Worm (Caenorhabditis elegans) whole organism, L4 larva: ENCODE data around the gene npp-15.
A peak's percentile ranks its signal among the peaks of the same experiment; 100 is the strongest.

Experiments used
- D1046.2 ChIP-seq: fragments of 200-800 bp; sonication (Bioruptor generic); IDR thresholded peaks from 2 replicates; pipeline ENCODE4 v1.3.6; 2022; ENCODE audit warnings: missing genetic modification characterization, missing compliant biosample characterization
- F44E2.7 ChIP-seq: fragments of 200-800 bp; sonication (Bioruptor generic); IDR thresholded peaks from 2 replicates; pipeline ENCODE4 v2.1.2; 2022; ENCODE audit warnings: missing genetic modification characterization, missing compliant biosample characterization
- T26A8.4 ChIP-seq: fragments of 200-800 bp; sonication (Bioruptor generic); IDR thresholded peaks from 2 replicates; pipeline ENCODE4 v1.3.6; 2022; ENCODE audit warnings: missing genetic modification characterization, missing compliant biosample characterization
- Y48G9A.11 ChIP-seq: fragments of 200-800 bp; sonication (Bioruptor generic); IDR thresholded peaks from 2 replicates; pipeline ENCODE4 v1.3.6; 2022; ENCODE audit warnings: missing genetic modification reagents, missing genetic modification characterization, missing compliant biosample characterization
- Y5F2A.4 ChIP-seq: fragments of 200-800 bp; sonication (Bioruptor generic); optimal IDR thresholded peaks from 2 replicates; lab custom pipeline; 2018; ENCODE audit warnings: mild to moderate bottlenecking, missing genetic modification characterization, missing compliant biosample characterization
- ZK337.2 ChIP-seq: fragments of 200-800 bp; sonication (Bioruptor generic); IDR thresholded peaks from 2 replicates; pipeline ENCODE4 v1.3.6; 2022; ENCODE audit warnings: missing genetic modification reagents, missing genetic modification characterization, missing compliant biosample characterization
- ZK546.5 ChIP-seq, 2 experiments: sonication (generic microtip); optimal IDR thresholded peaks; 2 replicates each; lab custom pipeline; 2017; ENCODE audit warnings: missing biosample characterization in 2 of 2, missing genetic modification characterization in 2 of 2
- aha-1 ChIP-seq: fragments of 150-350 bp; peaks from one replicate; lab custom pipeline; 2014; ENCODE audit warnings: missing biosample characterization, missing genetic modification characterization
- aly-2 ChIP-seq: sonication (generic microtip); optimal IDR thresholded peaks from 2 replicates; lab custom pipeline; 2018; ENCODE audit warnings: missing biosample characterization, missing genetic modification characterization
- arid-1 ChIP-seq: fragments of 200-800 bp; sonication (Bioruptor generic); conservative IDR thresholded peaks from 2 replicates; pipeline ENCODE4 v1.3.6; 2022; ENCODE audit warnings: missing genetic modification reagents, missing genetic modification characterization, missing compliant biosample characterization
- attf-4 ChIP-seq: sonication (generic microtip); optimal IDR thresholded peaks from 3 replicates; lab custom pipeline; 2017; ENCODE audit warnings: missing biosample characterization, missing genetic modification characterization
- ceh-20 ChIP-seq: fragments of 200-800 bp; sonication (Bioruptor generic); IDR thresholded peaks from 2 replicates; pipeline ENCODE4 v1.3.6; 2022; ENCODE audit warnings: missing genetic modification reagents, missing genetic modification characterization, missing compliant biosample characterization
- ceh-28 ChIP-seq: fragments of 150-350 bp; optimal IDR thresholded peaks from 2 replicates; lab custom pipeline; 2014; ENCODE audit warnings: missing biosample characterization, missing genetic modification reagents, missing genetic modification characterization
- ceh-32 ChIP-seq: sonication (generic microtip); optimal IDR thresholded peaks from 2 replicates; lab custom pipeline; 2016; ENCODE audit warnings: mild to moderate bottlenecking, missing genetic modification characterization, missing compliant biosample characterization; ENCODE audit not compliant: poor library complexity
- ceh-44 ChIP-seq: fragments of 200-800 bp; sonication (Bioruptor generic); IDR thresholded peaks from 2 replicates; pipeline ENCODE4 v1.3.6; 2022; ENCODE audit warnings: missing genetic modification reagents, missing genetic modification characterization, missing compliant biosample characterization
- ceh-82 ChIP-seq: sonication (generic microtip); optimal IDR thresholded peaks from 2 replicates; lab custom pipeline; 2017; ENCODE audit warnings: missing biosample characterization, missing genetic modification characterization
- ces-1 ChIP-seq: fragments of 150-350 bp; sonication (generic microtip); optimal IDR thresholded peaks from 4 replicates; lab custom pipeline; 2014; ENCODE audit warnings: missing biosample characterization, missing genetic modification reagents, missing genetic modification characterization
- dmd-8 ChIP-seq: fragments of 200-800 bp; sonication (Bioruptor generic); IDR thresholded peaks from 2 replicates; pipeline ENCODE4 v1.3.6; 2022; ENCODE audit warnings: missing genetic modification characterization, missing compliant biosample characterization
- dpl-1 ChIP-seq: fragments of 150-350 bp; optimal IDR thresholded peaks from 2 replicates; lab custom pipeline; 2014; ENCODE audit warnings: missing biosample characterization, missing genetic modification reagents, missing genetic modification characterization
- duxl-1 ChIP-seq: sonication (generic microtip); optimal IDR thresholded peaks from 2 replicates; lab custom pipeline; 2016; ENCODE audit warnings: mild to moderate bottlenecking, missing genetic modification characterization, moderate library complexity, missing compliant biosample characterization; ENCODE audit not compliant: poor library complexity
- egl-27 ChIP-seq: sonication (generic microtip); optimal IDR thresholded peaks from 3 replicates; lab custom pipeline; 2017; ENCODE audit warnings: missing biosample characterization, missing genetic modification reagents, missing genetic modification characterization
- fkh-10 ChIP-seq: fragments of 150-350 bp; optimal IDR thresholded peaks from 2 replicates; lab custom pipeline; 2014; ENCODE audit warnings: missing biosample characterization, missing genetic modification reagents, missing genetic modification characterization
- fos-1 ChIP-seq: fragments of 150-350 bp; optimal IDR thresholded peaks from 2 replicates; lab custom pipeline; 2014; ENCODE audit warnings: missing biosample characterization, missing genetic modification characterization
- gei-8 ChIP-seq: fragments of 200-800 bp; sonication (Bioruptor generic); optimal IDR thresholded peaks from 2 replicates; lab custom pipeline; 2018; ENCODE audit warnings: mild to moderate bottlenecking, missing genetic modification characterization, missing compliant biosample characterization
- hif-1 ChIP-seq, 2 experiments: sonication (generic microtip); optimal IDR thresholded peaks; 2 replicates each; lab custom pipeline; 2016 to 2017; ENCODE audit warnings: missing compliant biosample characterization in 2 of 2, missing genetic modification characterization in 2 of 2, missing genetic modification reagents in 2 of 2, missing genotype in 2 of 2, mild to moderate bottlenecking in 1 of 2
- hlh-11 ChIP-seq: fragments of 200-800 bp; sonication (Bioruptor generic); optimal IDR thresholded peaks from 2 replicates; lab custom pipeline; 2018; ENCODE audit warnings: mild to moderate bottlenecking, missing genetic modification characterization, missing compliant biosample characterization
- jun-1 ChIP-seq: fragments of 150-350 bp; optimal IDR thresholded peaks from 2 replicates; lab custom pipeline; 2014; ENCODE audit warnings: missing biosample characterization, missing genetic modification reagents, missing genetic modification characterization
- lim-7 ChIP-seq: fragments of 200-800 bp; sonication (Bioruptor generic); IDR thresholded peaks from 2 replicates; pipeline ENCODE4 v1.3.6; 2022; ENCODE audit warnings: missing genetic modification characterization, missing compliant biosample characterization
- lin-13 ChIP-seq: fragments of 150-350 bp; optimal IDR thresholded peaks from 2 replicates; lab custom pipeline; 2014; ENCODE audit warnings: missing biosample characterization, missing genetic modification reagents, missing genetic modification characterization
- mdt-29 ChIP-seq: fragments of 200-800 bp; sonication (Bioruptor generic); IDR thresholded peaks from 2 replicates; pipeline ENCODE4 v1.3.6; 2022; ENCODE audit warnings: missing genetic modification reagents, missing genetic modification characterization, missing compliant biosample characterization
- mep-1 ChIP-seq: fragments of 150-350 bp; sonication (generic microtip); optimal IDR thresholded peaks from 3 replicates; lab custom pipeline; 2014; ENCODE audit warnings: missing biosample characterization, missing genetic modification characterization
- mxl-2 ChIP-seq: fragments of 200-800 bp; sonication (Bioruptor generic); conservative IDR thresholded peaks from 2 replicates; pipeline ENCODE4 v1.3.6; 2022; ENCODE audit warnings: missing genetic modification reagents, missing genetic modification characterization, missing compliant biosample characterization
- mxl-3 ChIP-seq: fragments of 200-800 bp; sonication (Bioruptor generic); optimal IDR thresholded peaks from 2 replicates; lab custom pipeline; 2018; ENCODE audit warnings: mild to moderate bottlenecking, missing genetic modification characterization, missing compliant biosample characterization
- nhr-10 ChIP-seq: fragments of 150-350 bp; optimal IDR thresholded peaks from 2 replicates; lab custom pipeline; 2014; ENCODE audit warnings: missing biosample characterization, missing genetic modification characterization
- nhr-102 ChIP-seq: sonication (generic microtip); optimal IDR thresholded peaks from 2 replicates; lab custom pipeline; 2016; ENCODE audit warnings: mild to moderate bottlenecking, missing genetic modification characterization, moderate library complexity, missing compliant biosample characterization
- nhr-11 ChIP-seq: fragments of 150-350 bp; optimal IDR thresholded peaks from 2 replicates; lab custom pipeline; 2014; ENCODE audit warnings: missing biosample characterization, missing genetic modification characterization
- nhr-111 ChIP-seq: fragments of 200-800 bp; sonication (Bioruptor generic); optimal IDR thresholded peaks from 2 replicates; lab custom pipeline; 2018; ENCODE audit warnings: mild to moderate bottlenecking, missing genetic modification characterization, missing compliant biosample characterization
- nhr-28 ChIP-seq: fragments of 150-350 bp; optimal IDR thresholded peaks from 2 replicates; lab custom pipeline; 2014; ENCODE audit warnings: missing biosample characterization, missing genetic modification characterization
- php-3 ChIP-seq: fragments of 200-800 bp; sonication (Bioruptor generic); IDR thresholded peaks from 2 replicates; pipeline ENCODE4 v1.3.6; 2022; ENCODE audit warnings: missing genetic modification reagents, missing genetic modification characterization, missing compliant biosample characterization
- pqm-1 ChIP-seq: sonication (generic microtip); optimal IDR thresholded peaks from 2 replicates; lab custom pipeline; 2017; ENCODE audit warnings: missing biosample characterization, missing genetic modification characterization
- rbr-2 ChIP-seq: sonication (generic microtip); optimal IDR thresholded peaks from 2 replicates; lab custom pipeline; 2016; ENCODE audit warnings: missing genotype, missing genetic modification characterization, missing compliant biosample characterization
- saeg-2 ChIP-seq: fragments of 200-800 bp; sonication (Bioruptor generic); IDR thresholded peaks from 2 replicates; pipeline ENCODE4 v1.3.6; 2022; ENCODE audit warnings: missing genetic modification reagents, missing genetic modification characterization, missing compliant biosample characterization
- set-16 ChIP-seq: fragments of 200-800 bp; sonication (Bioruptor generic); IDR thresholded peaks from 2 replicates; pipeline ENCODE4 v1.3.6; 2022; ENCODE audit warnings: missing genetic modification reagents, missing genetic modification characterization, missing compliant biosample characterization
- snpc-1.2 ChIP-seq: fragments of 200-800 bp; sonication (Bioruptor generic); IDR thresholded peaks from 2 replicates; pipeline ENCODE4 v1.3.6; 2022; ENCODE audit warnings: missing genetic modification reagents, missing genetic modification characterization, missing compliant biosample characterization
- spr-1 ChIP-seq: sonication (generic microtip); optimal IDR thresholded peaks from 2 replicates; lab custom pipeline; 2016; ENCODE audit warnings: mild to moderate bottlenecking, missing genetic modification characterization, missing compliant biosample characterization
- tag-97 ChIP-seq: fragments of 200-800 bp; sonication (Bioruptor generic); IDR thresholded peaks from 2 replicates; pipeline ENCODE4 v1.3.6; 2022; ENCODE audit warnings: missing genetic modification characterization, missing compliant biosample characterization
- tra-1 ChIP-seq: fragments of 200-800 bp; sonication (Bioruptor generic); IDR thresholded peaks from 2 replicates; pipeline ENCODE4 v1.3.6; 2022; ENCODE audit warnings: missing genetic modification reagents, missing genetic modification characterization, missing compliant biosample characterization
- unc-130 ChIP-seq: sonication (generic microtip); optimal IDR thresholded peaks from 2 replicates; lab custom pipeline; 2016; ENCODE audit warnings: missing genetic modification reagents, missing genetic modification characterization, missing compliant biosample characterization
- unc-39 ChIP-seq: sonication (generic microtip); optimal IDR thresholded peaks from 2 replicates; lab custom pipeline; 2017; ENCODE audit warnings: missing biosample characterization, missing genetic modification characterization
- zag-1 ChIP-seq: fragments of 150-350 bp; optimal IDR thresholded peaks from 2 replicates; lab custom pipeline; 2014; ENCODE audit warnings: missing biosample characterization, missing genetic modification characterization
- zfp-3 ChIP-seq: fragments of 200-800 bp; sonication (Bioruptor generic); conservative IDR thresholded peaks from 2 replicates; pipeline ENCODE4 v1.3.6; 2022; ENCODE audit warnings: missing genetic modification reagents, missing genetic modification characterization, missing compliant biosample characterization
- zip-11 ChIP-seq: fragments of 200-800 bp; sonication (Bioruptor generic); IDR thresholded peaks from 2 replicates; pipeline ENCODE4 v1.3.6; 2022; ENCODE audit warnings: missing genetic modification characterization, missing compliant biosample characterization

The npp-15 gene

DNA sequence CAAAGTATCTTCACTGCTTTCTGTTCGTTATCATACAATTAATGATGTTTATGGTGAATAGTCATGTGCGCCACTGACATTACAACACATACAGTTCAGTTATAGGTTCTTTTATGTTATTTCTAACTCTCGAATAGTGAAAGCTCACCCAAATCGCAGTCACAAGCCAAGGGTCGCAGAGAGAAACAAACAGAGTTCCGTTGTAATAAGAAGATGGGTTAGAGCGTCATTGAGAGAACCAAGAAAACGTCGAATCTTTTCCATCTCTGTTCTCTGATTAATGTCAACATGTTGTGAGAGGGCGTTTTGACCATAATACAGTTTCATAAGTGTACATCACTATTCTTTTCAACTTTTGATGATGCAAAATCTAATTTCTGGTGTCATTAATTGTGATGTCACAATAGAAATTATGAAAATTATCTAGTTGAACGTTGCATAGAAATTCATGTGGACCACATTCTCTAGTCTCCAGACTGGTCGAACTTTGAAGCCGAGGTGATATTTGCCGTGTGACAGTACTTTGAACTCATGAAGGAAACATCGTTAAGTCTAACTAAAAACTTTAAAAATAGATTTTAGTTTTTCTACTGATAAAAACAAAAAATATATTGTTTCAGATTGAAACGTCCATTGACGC lies 45.2 kb downstream of the npp-15 start (continued):
- TF ChIP-seq dmd-8 (GFP tag; lab: Robert Waterston, UW) (no peak), mxl-3 (GFP tag; lab: Kevin White, UChicago) (no peak), gei-8 (GFP tag; lab: Kevin White, UChicago) (no peak), snpc-1.2 (GFP tag; lab: Robert Waterston, UW) (no peak), hif-1 (tag; optimal IDR thresholded peaks at IDR 0.05; lab: Kevin White, UChicago) (no peak), Y5F2A.4 (no peak), unc-39 (no peak), pqm-1 (peak; percentile 6), ceh-32 (tag; lab: Kevin White, UChicago) (no peak), ces-1 (GFP tag; lab: Kevin White, UChicago) (no peak), spr-1 (no peak), lim-7 (no peak), ZK337.2 (no peak), ceh-82 (tag; lab: Kevin White, UChicago) (no peak), tag-97 (GFP tag; lab: Robert Waterston, UW) (no peak), dpl-1 (no peak), tra-1 (GFP tag; lab: Robert Waterston, UW) (no peak), mxl-2 (GFP tag; lab: Robert Waterston, UW) (no peak), lin-13 (GFP tag; lab: Kevin White, UChicago) (peak; percentile 12), duxl-1 (tag; lab: Kevin White, UChicago) (no peak), ZK546.5 (tag; optimal IDR thresholded peaks at IDR 0.05; lab: Kevin White, UChicago) (no peak), set-16 (GFP tag; lab: Robert Waterston, UW) (no peak), php-3 (peak; percentile 82), arid-1 (GFP tag; lab: Robert Waterston, UW) (0 out of 2 replicates have a peak, but pooled peaks have one; percentile 10), ceh-44 (GFP tag; lab: Robert Waterston, UW) (no peak), fkh-10 (GFP tag; lab: Kevin White, UChicago) (no peak), nhr-11 (tag; lab: Kevin White, UChicago) (peak; percentile 45), aly-2 (tag; lab: Kevin White, UChicago) (no peak), nhr-102 (no peak), rbr-2 (no peak), saeg-2 (GFP tag; lab: Robert Waterston, UW) (no peak), D1046.2 (GFP tag; lab: Robert Waterston, UW) (no peak), fos-1 (tag; lab: Kevin White, UChicago) (no peak), jun-1 (tag; lab: Kevin White, UChicago) (no peak), nhr-28 (tag; lab: Kevin White, UChicago) (peak; percentile 48), aha-1 (tag; lab: Kevin White, UChicago) (no peak), ceh-28 (tag; lab: Kevin White, UChicago) (no peak), ceh-20 (no peak), mep-1 (tag; lab: Kevin White, UChicago) (peak; percentile 65), zip-11 (GFP tag; lab: Robert Waterston, UW) (no peak), unc-130 (no peak), F44E2.7 (GFP tag; lab: Robert Waterston, UW) (no peak), hlh-11 (peak; percentile 42), zfp-3 (GFP tag; lab: Robert Waterston, UW) (no peak), zag-1 (tag; lab: Kevin White, UChicago) (no peak), T26A8.4 (GFP tag; lab: Robert Waterston, UW) (no peak; the same call in 1 of the 2 replicates), egl-27 (tag; lab: Kevin White, UChicago) (no peak), mdt-29 (no peak), nhr-10 (no peak), attf-4 (tag; lab: Kevin White, UChicago) (no peak), nhr-111 (GFP tag; lab: Kevin White, UChicago) (no peak), Y48G9A.11 (no peak)
